Worm (Caenorhabditis elegans) whole organism, midembryonic: ENCODE measurements around the gene nlp-31.

Experiments used
- T22C8.4 ChIP-seq: fragments of 200-800 bp; sonication (Bioruptor generic); IDR thresholded peaks from 2 replicates; pipeline ENCODE4 v1.3.6; 2022; ENCODE audit warnings: missing genetic modification characterization, missing compliant biosample characterization
- cog-1 ChIP-seq: sonication (generic microtip); optimal IDR thresholded peaks from 2 replicates; lab custom pipeline; 2016; ENCODE audit warnings: missing genetic modification characterization, missing compliant biosample characterization
- flt-1 ChIP-seq: fragments of 200-800 bp; sonication (Bioruptor generic); IDR thresholded peaks from 2 replicates; pipeline ENCODE4 v1.3.6; 2022; ENCODE audit warnings: missing genetic modification characterization, missing compliant biosample characterization
- klf-2 ChIP-seq: fragments of 200-800 bp; sonication (Bioruptor generic); conservative IDR thresholded peaks from 2 replicates; pipeline ENCODE4 v1.3.6; 2022; ENCODE audit warnings: missing genetic modification reagents, missing genetic modification characterization, missing compliant biosample characterization
- med-1 ChIP-seq: sonication (generic microtip); optimal IDR thresholded peaks from 2 replicates; lab custom pipeline; 2017; ENCODE audit warnings: missing genetic modification characterization, mild to moderate bottlenecking, missing compliant biosample characterization, antibody characterized with exemption, missing genetic modification reagents; ENCODE audit not compliant: insufficient read depth
- ref-1 ChIP-seq: fragments of 200-800 bp; sonication (Bioruptor generic); conservative IDR thresholded peaks from 2 replicates; pipeline ENCODE4 v1.3.6; 2022; ENCODE audit warnings: missing genetic modification reagents, missing genetic modification characterization, missing compliant biosample characterization
- tab-1 ChIP-seq: fragments of 200-800 bp; sonication (Bioruptor generic); IDR thresholded peaks from 2 replicates; pipeline ENCODE4 v1.3.6; 2022; ENCODE audit warnings: missing genetic modification characterization, missing compliant biosample characterization
- ztf-23 ChIP-seq: fragments of 200-800 bp; sonication (Bioruptor generic); IDR thresholded peaks from 2 replicates; pipeline ENCODE4 v1.3.6; 2022; ENCODE audit warnings: missing genetic modification reagents, missing genetic modification characterization, missing compliant biosample characterization
- ztf-29 ChIP-seq: fragments of 200-800 bp; sonication (Bioruptor generic); IDR thresholded peaks from 2 replicates; pipeline ENCODE4 v1.3.6; 2022; ENCODE audit warnings: missing genetic modification reagents, missing genetic modification characterization, missing compliant biosample characterization

Gene nlp-31

DNA sequence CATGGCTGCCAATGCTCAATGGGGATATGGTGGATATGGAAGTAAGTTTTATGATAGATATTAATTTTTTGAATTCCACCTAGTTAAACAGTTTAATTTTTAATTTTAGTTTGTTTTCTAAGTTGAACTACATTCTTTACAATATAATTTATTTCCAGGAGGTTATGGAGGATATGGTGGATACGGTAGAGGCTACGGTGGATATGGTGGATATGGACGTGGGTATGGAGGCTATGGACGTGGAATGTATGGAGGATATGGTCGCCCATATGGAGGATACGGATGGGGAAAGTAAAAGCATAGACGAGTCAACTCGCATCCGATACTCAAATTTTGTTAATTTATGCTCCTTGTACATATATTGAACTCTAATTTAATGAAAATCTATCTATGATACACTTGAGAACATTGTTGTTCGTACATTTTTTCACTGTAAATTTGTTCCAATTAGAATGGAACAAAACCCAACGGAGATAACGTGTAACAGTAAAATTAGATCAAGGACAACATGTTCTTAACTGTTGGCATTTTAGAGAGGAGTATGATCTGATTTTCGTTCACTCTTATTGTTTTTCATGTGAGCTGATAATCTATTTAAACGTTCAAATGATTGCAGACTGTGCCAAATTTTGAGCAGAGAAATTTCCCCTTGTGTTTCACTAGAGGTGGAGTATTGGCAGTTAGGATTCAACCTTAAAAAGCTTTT, 526 bp downstream of the nlp-31 start:
- TF ChIP-seq T22C8.4 (GFP tag; lab: Robert Waterston, UW) (no peak), flt-1 (GFP tag; lab: Robert Waterston, UW) (no peak), ztf-23 (GFP tag; lab: Robert Waterston, UW) (no peak), ref-1 (GFP tag; lab: Robert Waterston, UW) (no peak), med-1 (no peak), ztf-29 (GFP tag; lab: Robert Waterston, UW) (no peak), cog-1 (tag; lab: Kevin White, UChicago) (no peak), klf-2 (no peak), tab-1 (no peak)

DNA sequence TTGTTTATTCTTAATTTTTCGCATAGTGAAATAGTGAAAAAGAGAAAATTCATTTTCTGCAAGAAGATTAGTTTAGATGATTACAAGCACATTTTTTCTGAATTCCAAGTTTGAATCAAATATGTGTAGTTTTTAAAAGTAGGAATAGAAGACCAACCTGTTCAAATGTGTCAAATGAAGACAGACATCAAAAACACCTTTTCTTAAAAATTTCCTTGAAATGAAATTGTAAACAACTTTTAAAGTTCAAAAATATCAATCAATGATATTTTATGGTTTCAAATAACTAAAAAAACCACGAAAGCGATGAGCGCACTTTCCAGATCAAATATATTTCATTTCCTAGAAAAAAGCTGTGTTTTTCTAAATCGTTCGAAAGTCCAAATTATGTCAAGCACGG, 1.8 kb downstream of the nlp-31 start, which contains the start of gene nlp-30:
Gene nlp-30, plus strand, starts transcription at position 301 of the 400 bp plus-strand sequence.
- no peak for TF ChIP-seq ref-1 (GFP tag; lab: Robert Waterston, UW)
- no peak for TF ChIP-seq flt-1 (GFP tag; lab: Robert Waterston, UW)
- TF ChIP-seq ztf-29 (GFP tag; lab: Robert Waterston, UW): no peak
- TF ChIP-seq tab-1: no peak
- TF ChIP-seq med-1: no peak
- no peak for TF ChIP-seq T22C8.4 (GFP tag; lab: Robert Waterston, UW)
- no peak for TF ChIP-seq klf-2
- TF ChIP-seq cog-1 (tag; lab: Kevin White, UChicago): no peak
- TF ChIP-seq ztf-23 (GFP tag; lab: Robert Waterston, UW): no peak

DNA sequence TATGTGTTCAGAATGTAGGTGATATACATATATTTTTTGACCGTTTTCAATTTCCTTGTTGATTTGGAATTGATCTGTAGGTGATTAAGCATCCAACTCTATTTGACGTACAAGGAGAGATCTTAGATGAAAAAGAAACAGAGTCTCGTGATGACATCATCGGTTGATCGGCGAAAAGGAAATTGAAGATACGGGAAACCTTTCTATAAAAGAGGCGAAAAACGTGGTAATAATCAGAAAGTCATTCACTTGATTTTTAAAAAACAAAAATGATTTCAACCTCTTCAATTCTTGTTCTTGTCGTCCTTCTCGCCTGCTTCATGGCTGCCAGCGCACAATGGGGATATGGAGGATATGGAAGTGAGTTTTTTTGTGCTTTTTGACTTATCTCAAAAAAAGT, 4.3 kb downstream of the nlp-31 start, which contains the start of gene nlp-29:
Gene nlp-29, plus strand, starts transcription at position 248 of the 400 bp plus-strand sequence.
- TF ChIP-seq T22C8.4 (GFP tag; lab: Robert Waterston, UW) (no peak), flt-1 (GFP tag; lab: Robert Waterston, UW) (no peak), med-1 (no peak), cog-1 (tag; lab: Kevin White, UChicago) (no peak), klf-2 (no peak), ztf-29 (GFP tag; lab: Robert Waterston, UW) (no peak), ztf-23 (GFP tag; lab: Robert Waterston, UW) (no peak), tab-1 (no peak), ref-1 (GFP tag; lab: Robert Waterston, UW) (no peak)

DNA sequence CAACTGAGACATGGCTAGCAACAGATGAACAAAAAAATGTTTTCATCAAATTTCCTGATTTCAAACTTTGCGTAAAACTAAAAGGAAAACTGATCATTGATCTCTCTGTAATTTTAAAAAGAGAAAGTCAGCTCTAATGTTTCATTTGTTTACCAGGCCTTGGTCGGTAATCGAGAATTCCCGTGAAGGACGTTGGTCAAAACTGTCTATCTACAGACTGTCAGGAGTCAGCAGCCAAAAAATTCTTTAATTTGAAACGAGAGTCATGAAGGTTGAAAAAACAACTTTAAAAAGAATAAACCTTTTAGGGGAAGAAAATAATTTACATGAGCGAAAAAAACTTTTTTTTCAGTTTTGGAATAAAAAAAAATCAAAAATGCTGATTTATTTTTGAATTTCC, 5.2 kb downstream of the nlp-31 start:
- TF ChIP-seq flt-1 (GFP tag; lab: Robert Waterston, UW) (no peak), cog-1 (tag; lab: Kevin White, UChicago) (no peak), ztf-29 (GFP tag; lab: Robert Waterston, UW) (no peak), tab-1 (no peak), ref-1 (GFP tag; lab: Robert Waterston, UW) (no peak), klf-2 (no peak), med-1 (no peak), T22C8.4 (GFP tag; lab: Robert Waterston, UW) (no peak), ztf-23 (GFP tag; lab: Robert Waterston, UW) (no peak)

DNA sequence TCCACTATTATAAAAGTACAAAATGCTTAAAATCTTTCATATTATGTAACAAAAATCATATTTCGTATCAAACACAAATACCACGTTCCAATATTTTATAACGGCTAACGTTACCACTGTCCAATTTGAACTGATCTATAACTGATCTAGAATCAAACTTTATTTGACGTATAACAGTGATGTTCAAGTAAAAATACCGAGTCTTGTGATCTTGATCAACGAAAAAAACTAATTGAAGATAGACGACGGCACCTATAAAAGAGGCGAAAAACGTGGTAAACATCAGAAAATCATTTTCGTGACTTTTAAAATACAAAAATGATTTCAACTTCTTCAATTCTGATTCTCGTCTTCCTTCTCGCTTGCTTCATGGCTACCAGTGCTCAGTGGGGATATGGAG, 7.8 kb downstream of the nlp-31 start, which contains the start of gene nlp-28:
Gene nlp-28, plus strand, starts transcription at position 285 of the 400 bp plus-strand sequence.
- TF ChIP-seq klf-2 (no peak), flt-1 (GFP tag; lab: Robert Waterston, UW) (no peak), ztf-23 (GFP tag; lab: Robert Waterston, UW) (no peak)

DNA sequence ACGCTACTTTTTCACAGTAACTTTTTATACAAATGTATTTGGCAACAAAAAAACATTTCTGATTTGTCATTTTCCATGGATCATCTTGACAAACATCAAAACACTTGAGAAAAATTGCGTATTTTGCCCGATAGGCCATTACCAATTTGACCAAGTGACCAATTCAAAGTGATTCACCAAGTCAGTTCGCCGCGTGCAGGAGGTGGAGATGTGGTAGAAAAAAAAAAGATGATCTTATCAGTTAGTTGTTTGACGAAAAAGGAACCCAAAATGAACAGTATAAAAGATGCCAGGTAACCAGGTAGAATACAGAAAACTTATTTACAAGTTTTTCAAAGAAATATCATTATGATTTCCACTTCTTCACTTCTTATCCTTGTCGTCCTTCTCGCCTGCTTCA, 9.2 kb downstream of the nlp-31 start, which contains the start of gene nlp-27:
Gene nlp-27, plus strand, starts transcription at position 309 of the 400 bp plus-strand sequence.
- TF ChIP-seq ztf-29 (GFP tag; lab: Robert Waterston, UW) (no peak), ref-1 (GFP tag; lab: Robert Waterston, UW) (no peak), cog-1 (tag; lab: Kevin White, UChicago) (no peak), ztf-23 (GFP tag; lab: Robert Waterston, UW) (no peak), med-1 (no peak), klf-2 (no peak), flt-1 (GFP tag; lab: Robert Waterston, UW) (no peak)

DNA sequence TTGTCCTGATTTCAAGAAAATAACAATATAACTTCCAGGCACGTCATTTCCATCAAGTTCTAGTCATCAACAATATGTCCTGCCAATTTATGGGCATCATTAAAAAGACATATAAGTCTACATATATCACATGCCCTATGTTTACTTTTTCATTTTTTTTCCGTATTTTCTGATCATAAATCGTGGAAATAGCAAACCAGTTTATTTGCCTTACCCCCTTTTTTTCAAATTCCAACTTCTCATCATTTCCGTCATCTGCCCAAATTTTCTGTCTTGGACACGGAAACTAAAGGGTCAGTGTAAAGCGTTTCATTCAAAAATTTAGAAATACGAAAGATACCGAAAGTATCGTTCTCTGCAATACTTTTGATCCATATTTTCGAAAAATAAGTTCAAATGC, 12.5 kb downstream of the nlp-31 start:
- TF ChIP-seq ref-1 (GFP tag; lab: Robert Waterston, UW): no peak
- TF ChIP-seq tab-1: no peak
- TF ChIP-seq klf-2: no peak
- TF ChIP-seq ztf-29 (GFP tag; lab: Robert Waterston, UW): no peak
- TF ChIP-seq cog-1 (tag; lab: Kevin White, UChicago): no peak
- no peak for TF ChIP-seq ztf-23 (GFP tag; lab: Robert Waterston, UW)
- no peak for TF ChIP-seq T22C8.4 (GFP tag; lab: Robert Waterston, UW)
- no peak for TF ChIP-seq med-1
- no peak for TF ChIP-seq flt-1 (GFP tag; lab: Robert Waterston, UW)

DNA sequence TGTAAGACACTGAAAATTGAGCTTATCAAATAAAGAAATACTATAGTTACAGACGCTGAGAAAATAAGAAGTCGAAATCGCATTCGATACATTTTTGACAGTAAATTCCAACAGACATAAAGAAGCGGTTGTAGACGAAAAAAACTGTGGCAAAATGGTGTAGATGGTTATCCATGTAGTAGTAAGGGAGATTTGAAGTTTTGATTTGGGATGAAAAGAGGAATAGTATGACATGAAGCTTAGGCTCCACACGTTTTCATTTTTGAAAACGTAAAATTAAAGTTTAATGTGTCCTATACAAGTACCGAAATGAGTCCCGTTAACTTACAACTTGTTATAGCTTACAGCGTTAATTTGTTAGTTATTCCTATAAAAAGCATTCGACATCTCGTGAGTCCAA, 14.2 kb downstream of the nlp-31 start, which contains the start of gene K09D9.9:
Gene K09D9.9, minus strand, starts transcription at position 101 of the 400 bp plus-strand sequence.
- TF ChIP-seq med-1: no peak
- no peak for TF ChIP-seq cog-1 (tag; lab: Kevin White, UChicago)
- TF ChIP-seq klf-2: no peak
- no peak for TF ChIP-seq ztf-29 (GFP tag; lab: Robert Waterston, UW)
- TF ChIP-seq ref-1 (GFP tag; lab: Robert Waterston, UW): no peak
- no peak for TF ChIP-seq ztf-23 (GFP tag; lab: Robert Waterston, UW)
- no peak for TF ChIP-seq tab-1
- TF ChIP-seq T22C8.4 (GFP tag; lab: Robert Waterston, UW): no peak
- TF ChIP-seq flt-1 (GFP tag; lab: Robert Waterston, UW): no peak

DNA sequence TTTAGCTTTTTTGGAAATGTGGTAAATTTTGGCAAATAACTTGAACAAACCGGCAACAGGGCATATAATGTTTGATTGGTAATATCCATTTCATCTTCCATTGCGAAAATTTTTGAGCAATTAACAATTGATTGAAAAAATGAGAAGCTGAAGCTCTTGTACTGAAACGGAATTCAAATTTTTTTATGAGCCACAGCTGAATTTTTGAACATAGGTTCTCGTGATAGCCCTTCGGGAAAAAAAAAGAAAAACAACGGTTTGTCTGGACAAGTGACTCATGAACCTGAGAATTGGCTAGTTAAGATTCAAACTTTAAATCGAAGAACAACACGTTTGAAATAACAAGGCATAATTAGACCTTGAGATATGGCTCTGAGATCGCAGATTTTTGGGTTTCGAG, 16.0 kb downstream of the nlp-31 start, which contains the start of gene srx-62:
Gene srx-62, minus strand, starts transcription at position 101 of the 400 bp plus-strand sequence.
- TF ChIP-seq ref-1 (GFP tag; lab: Robert Waterston, UW) (no peak), klf-2 (no peak), cog-1 (tag; lab: Kevin White, UChicago) (no peak), flt-1 (GFP tag; lab: Robert Waterston, UW) (no peak), tab-1 (no peak), ztf-29 (GFP tag; lab: Robert Waterston, UW) (no peak), T22C8.4 (GFP tag; lab: Robert Waterston, UW) (no peak), ztf-23 (GFP tag; lab: Robert Waterston, UW) (no peak), med-1 (no peak)
